Fruit fly (Drosophila melanogaster): ENCODE data around the gene Fntb.

The Fntb gene

DNA sequence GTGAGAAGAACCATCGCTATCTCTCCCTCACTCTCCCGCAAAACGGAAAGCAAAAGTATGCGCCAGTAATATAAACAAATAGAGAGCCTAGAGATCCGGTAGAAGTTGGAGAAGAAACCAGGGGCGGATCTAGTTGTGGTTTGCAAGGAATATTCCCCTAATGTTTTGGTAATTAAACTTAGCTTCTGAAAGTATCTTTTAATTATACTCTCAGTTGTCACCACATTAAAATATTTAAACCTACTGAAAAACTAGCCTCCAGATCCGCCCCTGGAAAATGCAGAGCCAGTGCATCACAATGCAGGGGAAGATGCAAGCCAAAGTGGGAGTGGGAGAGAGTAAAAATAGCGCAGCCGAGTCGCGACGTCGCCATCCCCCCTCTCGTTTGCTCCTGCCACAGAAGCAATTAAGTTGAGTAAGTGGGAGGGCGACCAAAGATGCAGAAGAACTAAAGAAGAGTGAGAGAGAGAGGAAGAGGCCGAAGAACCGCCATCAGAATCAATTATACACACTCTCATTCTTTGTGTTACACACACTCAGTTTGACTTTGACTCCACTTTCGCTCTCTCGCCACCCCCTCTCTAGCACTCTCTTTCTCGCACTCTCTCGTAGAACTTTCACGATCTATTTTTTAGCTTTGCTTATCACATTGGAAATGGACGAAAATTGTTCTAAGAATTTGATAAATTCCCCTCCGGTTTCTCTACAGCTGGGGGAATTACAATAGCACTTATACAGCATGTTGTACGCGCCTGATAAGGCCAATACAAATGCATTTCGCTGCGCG lies 16.6 kb downstream of the Fntb start (continued):
- TF ChIP-seq otp (GFP tag; IDR thresholded peaks at IDR 0.05) (peak; percentile 97), unc-4 (GFP tag; IDR thresholded peaks at IDR 0.05; ENCODE audit: partially characterized antibody) (no peak), CG8944 (GFP tag; optimal IDR thresholded peaks at IDR 0.05) (peak; percentile 96), hbn (GFP tag; IDR thresholded peaks at IDR 0.05; ENCODE audit: partially characterized antibody) (no peak), CG8388 (GFP tag; optimal IDR thresholded peaks at IDR 0.05) (peak; percentile 91), TFAM (GFP tag; optimal IDR thresholded peaks at IDR 0.05) (peak; percentile 89), gt (GFP tag; IDR thresholded peaks at IDR 0.05) (peak; percentile 96), pros (GFP tag; optimal IDR thresholded peaks at IDR 0.05) (peak; percentile 96), ttk (GFP tag; IDR thresholded peaks at IDR 0.05) (peak; percentile 96), ssp (GFP tag; IDR thresholded peaks at IDR 0.05) (peak; percentile 86), shn (GFP tag; optimal IDR thresholded peaks at IDR 0.05) (peak; percentile 82), CG18476 (GFP tag; optimal IDR thresholded peaks at IDR 0.05) (peak; percentile 85), CG3281 (GFP tag; optimal IDR thresholded peaks at IDR 0.05) (peak; percentile 67), Bdp1 (GFP tag; optimal IDR thresholded peaks at IDR 0.05) (peak; percentile 73), sob (GFP tag; IDR thresholded peaks at IDR 0.05) (peak; percentile 91), CG3847 (GFP tag; IDR thresholded peaks at IDR 0.05) (peak; percentile 79), pb (GFP tag; optimal IDR thresholded peaks at IDR 0.05) (peak; percentile 86), fru (optimal IDR thresholded peaks at IDR 0.05) (no peak), run (tag; optimal IDR thresholded peaks at IDR 0.05) (peak; percentile 77), Bteb2 (GFP tag; optimal IDR thresholded peaks at IDR 0.05) (peak; percentile 50), esg (GFP tag; conservative IDR thresholded peaks at IDR 0.05) (peak; percentile 91), CG9727 (GFP tag; optimal IDR thresholded peaks at IDR 0.05) (peak; percentile 92), CG16863 (GFP tag; optimal IDR thresholded peaks at IDR 0.05) (peak; percentile 95), Oaz (GFP tag; IDR thresholded peaks at IDR 0.05) (0 out of 2 replicates have a peak, but pooled peaks have one; percentile 6), Dll (GFP tag; IDR thresholded peaks at IDR 0.05; ENCODE audit: partially characterized antibody) (0 out of 4 replicates have a peak, but pooled peaks have one; percentile 24), CG10654 (GFP tag; optimal IDR thresholded peaks at IDR 0.05) (peak; percentile 93), NK7.1 (GFP tag; optimal IDR thresholded peaks at IDR 0.05) (peak; percentile 76), CG8281 (tag; optimal IDR thresholded peaks at IDR 0.05) (peak; percentile 82), fd96Cb (tag; optimal IDR thresholded peaks at IDR 0.05) (peak; percentile 98), CG10543 (GFP tag; optimal IDR thresholded peaks at IDR 0.05) (peak; percentile 73), Lhr (GFP tag; optimal IDR thresholded peaks at IDR 0.05) (peak; percentile 89), Max (GFP tag; optimal IDR thresholded peaks at IDR 0.05) (peak; percentile 88), Side (GFP tag; optimal IDR thresholded peaks at IDR 0.05) (peak; percentile 91), Dbx (GFP tag; IDR thresholded peaks at IDR 0.05) (peak; percentile 64; the same call in 2 of the 3 replicates), Deaf1 (tag; optimal IDR thresholded peaks at IDR 0.05) (peak; percentile 57), CG12236 (GFP tag; optimal IDR thresholded peaks at IDR 0.05) (peak; percentile 83), CG9215 (GFP tag; IDR thresholded peaks at IDR 0.05) (peak; percentile 87), br (optimal IDR thresholded peaks at IDR 0.05) (no peak), nau (GFP tag; optimal IDR thresholded peaks at IDR 0.05) (peak; percentile 77), CG2678 (tag; optimal IDR thresholded peaks at IDR 0.05) (peak; percentile 96), jing (GFP tag; optimal IDR thresholded peaks at IDR 0.05) (peak; percentile 93), Atf3 (GFP tag; optimal IDR thresholded peaks at IDR 0.05) (peak; percentile 95), CHES-1-like (GFP tag; optimal IDR thresholded peaks at IDR 0.05) (peak; percentile 87), maf-S (GFP tag; optimal IDR thresholded peaks at IDR 0.05) (peak; percentile 84), CG18764 (GFP tag; optimal IDR thresholded peaks at IDR 0.05) (peak; percentile 86), CG17328 (GFP tag; IDR thresholded peaks at IDR 0.05) (peak; percentile 96), al (GFP tag; IDR thresholded peaks at IDR 0.05) (peak; percentile 75), CG3065 (GFP tag; optimal IDR thresholded peaks at IDR 0.05) (peak; percentile 86), dimm (GFP tag; IDR thresholded peaks at IDR 0.05) (peak; percentile 86), CG17385 (GFP tag; optimal IDR thresholded peaks at IDR 0.05) (peak; percentile 83)

All from whole organism, embryonic.